Fruit fly (Drosophila melanogaster): Measurements from ENCODE around the gene Vps37B.

The Vps37B gene

DNA sequence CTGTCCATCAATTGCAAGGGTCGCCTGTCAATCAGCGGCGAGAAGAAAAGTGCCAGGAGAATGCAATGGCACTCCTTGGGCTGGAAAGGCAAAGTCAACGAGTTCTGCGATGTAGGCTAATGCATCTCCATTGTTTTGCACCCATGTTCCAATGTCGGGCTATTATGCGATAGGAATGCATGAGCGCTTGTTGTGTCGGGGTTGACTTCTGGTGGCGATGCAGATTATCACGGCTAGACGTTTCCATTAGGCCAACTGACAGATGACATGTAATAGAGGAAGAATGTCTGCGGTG lies 13.3 kb upstream of the Vps37B start:
- TF ChIP-seq EcR (GFP tag; optimal IDR thresholded peaks at IDR 0.05) (no peak), CG8478 (optimal IDR thresholded peaks at IDR 0.05) (no peak), Dll (optimal IDR thresholded peaks at IDR 0.05) (no peak), psq (optimal IDR thresholded peaks at IDR 0.05) (no peak), pan (optimal IDR thresholded peaks at IDR 0.05) (no peak)

DNA sequence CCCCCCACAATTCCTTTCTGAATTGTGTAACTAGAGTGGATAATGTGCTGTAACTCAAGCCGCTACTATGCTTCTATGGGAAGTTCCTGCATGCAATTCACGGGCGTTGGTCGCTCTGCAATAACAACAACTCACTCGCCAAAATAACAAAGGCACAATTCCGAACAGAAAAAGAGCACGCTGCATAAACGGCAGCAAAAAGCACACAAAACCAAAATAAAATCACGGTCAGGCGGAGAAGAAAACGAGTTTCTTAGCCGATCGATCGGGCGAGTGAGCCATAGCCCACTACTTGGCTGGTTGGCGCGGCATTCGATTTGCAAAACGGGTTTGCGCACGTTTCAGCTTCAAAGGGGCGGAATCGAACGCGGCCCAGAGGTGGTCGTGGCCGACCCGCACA lies 12.6 kb upstream of the Vps37B start:
- no peak for TF ChIP-seq CG8478 (optimal IDR thresholded peaks at IDR 0.05)
- no peak for TF ChIP-seq usp (GFP tag; optimal IDR thresholded peaks at IDR 0.05)
- no peak for TF ChIP-seq EcR (GFP tag; optimal IDR thresholded peaks at IDR 0.05)
- no peak for TF ChIP-seq pan (optimal IDR thresholded peaks at IDR 0.05)
- no peak for TF ChIP-seq psq (optimal IDR thresholded peaks at IDR 0.05)
- no peak for TF ChIP-seq Dll (optimal IDR thresholded peaks at IDR 0.05)

DNA sequence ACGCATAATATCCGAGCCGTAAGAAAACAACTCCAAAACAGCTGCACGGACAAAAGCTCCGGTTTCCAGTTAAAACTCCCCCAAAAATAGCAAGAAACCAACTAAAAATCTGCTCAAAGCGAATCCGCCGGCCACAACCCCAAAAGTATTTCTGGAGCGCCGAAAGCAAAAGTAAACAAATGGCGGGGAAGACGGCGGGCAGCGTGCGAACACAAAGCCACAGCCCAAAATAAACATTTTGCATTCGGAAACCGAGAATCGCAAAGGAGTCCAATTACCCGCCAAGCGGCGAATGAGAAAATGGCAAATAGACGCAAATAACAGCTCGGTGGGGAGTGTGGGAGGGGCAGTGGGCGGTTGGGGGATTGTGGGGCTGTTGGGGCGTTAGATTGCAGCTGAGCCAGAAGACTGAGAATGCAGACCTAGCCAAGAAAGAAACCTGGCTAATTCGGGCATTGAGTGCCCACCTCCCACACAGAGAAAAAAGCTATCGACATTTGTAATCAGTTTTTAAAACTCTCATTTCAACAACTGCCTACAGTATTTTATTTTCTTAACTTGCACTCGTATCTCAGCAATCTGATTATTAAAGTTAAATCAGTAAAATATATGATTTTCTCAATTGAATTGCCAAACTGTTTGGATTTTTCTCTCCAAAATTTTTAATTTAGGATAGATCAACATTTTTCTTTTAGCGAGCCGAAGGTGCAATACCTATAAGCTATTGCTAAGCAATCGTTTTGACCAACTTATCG lies 11.6 kb upstream of the Vps37B start:
- TF ChIP-seq CG8478 (optimal IDR thresholded peaks at IDR 0.05) (no peak), pan (optimal IDR thresholded peaks at IDR 0.05) (no peak), usp (GFP tag; optimal IDR thresholded peaks at IDR 0.05) (no peak), Dll (optimal IDR thresholded peaks at IDR 0.05) (no peak), EcR (GFP tag; optimal IDR thresholded peaks at IDR 0.05) (no peak), psq (optimal IDR thresholded peaks at IDR 0.05) (no peak)

- TF ChIP-seq pan (optimal IDR thresholded peaks at IDR 0.05) (no peak), usp (GFP tag; optimal IDR thresholded peaks at IDR 0.05) (no peak), psq (optimal IDR thresholded peaks at IDR 0.05) (no peak), CG8478 (optimal IDR thresholded peaks at IDR 0.05) (no peak), EcR (GFP tag; optimal IDR thresholded peaks at IDR 0.05) (peak in 1 of 2 experiments; percentile 30), Dll (optimal IDR thresholded peaks at IDR 0.05) (no peak)
Measured at dm6 chr3R:5215334-5216307, 10.3 kb upstream of the Vps37B start.

DNA sequence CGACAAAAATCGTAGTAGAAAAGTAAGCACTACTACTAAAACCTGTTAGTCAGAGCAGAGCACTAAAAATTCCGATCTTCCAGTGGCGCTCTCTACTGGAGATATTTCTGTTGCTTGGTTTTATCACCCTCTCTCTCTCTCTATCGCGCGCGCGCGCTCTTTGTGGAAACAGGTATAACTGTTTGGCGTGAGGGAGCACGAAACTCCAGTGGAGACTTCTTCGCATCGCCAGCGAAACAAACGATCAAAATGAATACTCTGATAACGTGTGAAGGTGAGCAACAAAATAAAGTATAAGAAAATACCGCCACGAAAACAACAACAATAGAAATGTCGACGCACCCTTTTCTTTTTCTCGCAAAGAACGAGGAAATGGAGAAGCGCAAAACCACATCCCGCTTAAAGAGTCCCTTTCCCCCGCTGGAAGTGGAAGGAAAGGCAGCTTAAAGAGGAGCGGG lies 9.6 kb upstream of the Vps37B start:
- TF ChIP-seq pan (optimal IDR thresholded peaks at IDR 0.05) (no peak), psq (optimal IDR thresholded peaks at IDR 0.05) (no peak), usp (GFP tag; optimal IDR thresholded peaks at IDR 0.05) (no peak), CG8478 (optimal IDR thresholded peaks at IDR 0.05) (no peak), EcR (GFP tag; optimal IDR thresholded peaks at IDR 0.05) (no peak), Dll (optimal IDR thresholded peaks at IDR 0.05) (no peak)

DNA sequence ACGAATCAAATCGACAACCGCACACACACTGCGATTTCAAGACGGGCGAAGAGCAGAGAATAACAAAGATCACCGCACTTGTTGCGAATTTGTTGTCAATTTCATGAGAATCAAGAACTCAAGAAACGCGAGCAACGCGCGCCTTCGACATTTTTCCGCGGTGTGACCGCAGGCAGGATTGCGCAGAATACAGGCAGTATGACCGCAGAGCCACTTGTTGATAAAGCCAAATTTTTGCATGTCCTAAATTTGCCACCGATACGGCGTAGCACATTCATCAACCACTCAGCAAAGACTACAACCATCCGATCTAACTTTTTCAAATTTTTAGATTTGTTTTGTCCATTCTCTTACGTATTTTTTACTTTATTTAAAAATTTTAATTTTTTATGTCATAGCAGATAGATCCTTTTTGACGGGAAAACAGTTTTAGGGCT lies 8.7 kb upstream of the Vps37B start, which contains the start of gene cno:
Gene cno, minus strand, starts transcription at position 179 of the 437 bp plus-strand sequence.
- TF ChIP-seq EcR (GFP tag; optimal IDR thresholded peaks at IDR 0.05), result no peak
- no peak for TF ChIP-seq pan (optimal IDR thresholded peaks at IDR 0.05)
- no peak for TF ChIP-seq usp (GFP tag; optimal IDR thresholded peaks at IDR 0.05)
- no peak for TF ChIP-seq CG8478 (optimal IDR thresholded peaks at IDR 0.05)
- no peak for TF ChIP-seq Dll (optimal IDR thresholded peaks at IDR 0.05)
- TF ChIP-seq psq (optimal IDR thresholded peaks at IDR 0.05), result no peak

DNA sequence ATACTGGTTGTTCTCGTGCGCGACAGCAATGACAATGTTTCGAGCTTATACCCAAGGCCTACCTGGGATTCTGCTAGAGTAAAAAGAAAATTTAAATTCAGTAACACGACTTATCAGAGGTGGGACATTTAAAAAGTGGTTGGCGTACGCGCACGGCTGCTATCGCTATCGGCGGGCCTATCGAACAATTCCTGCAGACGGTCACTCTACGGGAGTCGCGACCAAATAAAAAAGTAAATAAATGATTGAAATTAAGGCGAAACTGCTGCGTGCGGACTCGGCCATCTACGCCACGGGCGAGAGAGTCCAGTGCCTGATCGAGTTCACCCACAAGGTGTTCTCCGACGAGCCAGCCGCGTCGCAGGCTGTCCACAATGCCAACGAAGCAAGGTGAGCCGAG lies 6.5 kb upstream of the Vps37B start, which contains the start of the genes Prosbeta2R2 and CG1116:
Gene Prosbeta2R2, minus strand, starts transcription at position 63 of the 400 bp plus-strand sequence.
Gene CG1116, plus strand, starts transcription at position 192 of the 400 bp plus-strand sequence.
- TF ChIP-seq EcR (GFP tag; optimal IDR thresholded peaks at IDR 0.05) (no peak), pan (optimal IDR thresholded peaks at IDR 0.05) (no peak), psq (optimal IDR thresholded peaks at IDR 0.05) (no peak), CG8478 (optimal IDR thresholded peaks at IDR 0.05) (no peak), Dll (optimal IDR thresholded peaks at IDR 0.05) (no peak), usp (GFP tag; optimal IDR thresholded peaks at IDR 0.05) (no peak)

DNA sequence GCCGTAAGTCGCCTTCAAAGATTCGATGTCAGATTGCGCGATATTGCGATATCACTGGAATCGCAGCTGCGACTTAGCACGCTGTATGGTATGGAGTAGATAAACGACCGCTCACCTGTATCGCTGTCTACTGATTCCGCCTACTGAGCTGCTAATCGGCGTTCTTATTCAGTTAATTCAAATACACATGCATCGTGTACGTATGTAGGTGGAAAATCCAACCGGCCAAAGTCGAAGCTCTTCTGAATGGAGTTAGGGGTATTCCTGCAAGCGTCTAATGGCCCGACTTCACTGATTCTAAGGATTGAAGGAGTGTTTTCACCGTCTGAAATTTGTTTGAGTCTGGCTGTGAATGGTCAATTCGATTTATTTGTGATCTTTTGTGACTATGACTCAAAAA lies 2.8 kb upstream of the Vps37B start, which contains the start of gene CG2604:
Gene CG2604, minus strand, starts transcription at position 231 of the 400 bp plus-strand sequence.
- TF ChIP-seq Dll (optimal IDR thresholded peaks at IDR 0.05) (no peak), pan (optimal IDR thresholded peaks at IDR 0.05) (no peak), CG8478 (optimal IDR thresholded peaks at IDR 0.05) (no peak)

DNA sequence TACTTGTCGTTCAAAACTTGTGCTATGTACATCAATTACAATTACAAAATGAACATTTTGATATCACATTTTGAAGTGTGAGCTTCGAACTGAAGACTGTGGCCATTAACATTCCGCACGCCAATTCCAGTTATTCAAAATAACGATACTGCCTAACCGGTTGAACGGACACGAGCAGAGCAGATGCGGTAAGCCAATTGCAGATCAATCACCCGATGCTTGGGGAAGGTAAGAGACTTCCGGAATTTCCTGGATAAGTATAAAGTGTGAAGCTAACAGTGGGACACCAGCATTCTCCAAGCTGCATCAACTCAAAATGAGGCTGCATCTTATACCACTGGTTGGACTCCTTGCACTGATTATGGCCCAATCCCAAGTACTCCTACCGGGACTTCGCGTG lies 2.1 kb upstream of the Vps37B start, which contains the start of gene CG14664:
Gene CG14664, plus strand, starts transcription at position 301 of the 400 bp plus-strand sequence.
- no peak for TF ChIP-seq usp (GFP tag; optimal IDR thresholded peaks at IDR 0.05)
- no peak for TF ChIP-seq EcR (GFP tag; optimal IDR thresholded peaks at IDR 0.05)
- TF ChIP-seq Dll (optimal IDR thresholded peaks at IDR 0.05), result no peak
- TF ChIP-seq psq (optimal IDR thresholded peaks at IDR 0.05), result no peak
- TF ChIP-seq CG8478 (optimal IDR thresholded peaks at IDR 0.05), result no peak
- TF ChIP-seq pan (optimal IDR thresholded peaks at IDR 0.05), result no peak

DNA sequence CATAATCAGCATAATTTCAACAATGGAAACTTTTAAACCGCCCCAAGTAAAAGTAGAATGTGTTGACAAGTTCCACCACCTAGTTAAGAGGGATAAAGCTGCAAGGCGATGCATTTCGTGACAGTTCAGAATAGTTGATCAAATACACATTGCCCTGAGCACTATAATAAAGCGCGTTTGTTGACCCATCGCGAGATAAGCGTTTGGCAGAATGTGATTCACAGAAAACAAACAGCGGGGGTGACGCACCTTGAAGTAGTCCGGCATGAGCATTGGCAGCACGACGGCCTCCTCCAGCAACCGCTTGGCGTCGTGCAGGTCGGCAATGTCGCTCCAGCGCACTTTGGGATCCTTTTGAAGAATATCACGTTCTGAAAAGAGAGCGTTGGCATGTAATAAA lies 3.5 kb downstream of the Vps37B start:
- TF ChIP-seq usp (GFP tag; optimal IDR thresholded peaks at IDR 0.05) (no peak), CG8478 (optimal IDR thresholded peaks at IDR 0.05) (no peak), pan (optimal IDR thresholded peaks at IDR 0.05) (no peak), Dll (optimal IDR thresholded peaks at IDR 0.05) (no peak), EcR (GFP tag; optimal IDR thresholded peaks at IDR 0.05) (no peak), psq (optimal IDR thresholded peaks at IDR 0.05) (no peak)

DNA sequence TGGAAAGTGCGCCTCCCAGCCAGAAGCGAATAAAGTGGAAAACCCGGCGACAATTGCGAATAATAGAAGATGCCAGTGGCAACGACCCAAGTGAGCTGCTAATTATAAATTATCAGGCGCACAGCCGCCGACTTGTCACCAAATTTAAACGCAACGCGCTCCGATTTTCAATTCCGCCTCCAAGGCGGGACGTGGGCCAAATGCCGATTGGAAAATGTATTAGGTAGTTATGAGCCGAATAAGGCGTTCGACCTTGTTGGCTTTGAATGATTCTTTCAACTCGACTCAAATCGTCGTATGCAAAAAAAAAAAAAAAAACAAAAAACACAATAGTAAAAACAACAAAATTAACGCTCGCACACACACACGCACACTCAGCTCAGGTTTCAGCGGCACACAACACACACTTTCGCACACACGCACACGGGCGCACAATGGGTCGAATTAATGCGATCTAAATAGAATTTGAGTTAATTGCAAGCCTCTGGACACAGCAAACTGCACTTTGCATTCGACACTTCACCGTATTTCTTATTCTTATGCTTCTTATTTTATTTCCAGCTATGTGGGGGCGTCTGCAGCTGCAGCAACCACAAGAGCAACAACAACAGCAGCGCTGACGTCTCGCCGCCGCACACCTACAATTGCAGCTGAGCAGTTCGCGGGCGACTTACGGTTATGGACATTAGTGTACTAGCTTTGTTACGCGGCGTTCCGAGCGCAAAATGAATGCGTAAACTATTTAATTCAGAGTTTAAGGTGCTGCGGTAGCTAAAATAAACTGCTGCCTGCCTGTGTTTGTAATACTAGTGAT lies 5.6 kb downstream of the Vps37B start:
- TF ChIP-seq CG8478 (optimal IDR thresholded peaks at IDR 0.05), result no peak
- no peak for TF ChIP-seq pan (optimal IDR thresholded peaks at IDR 0.05)
- TF ChIP-seq Dll (optimal IDR thresholded peaks at IDR 0.05), result no peak
- no peak for TF ChIP-seq EcR (GFP tag; optimal IDR thresholded peaks at IDR 0.05)
- TF ChIP-seq usp (GFP tag; optimal IDR thresholded peaks at IDR 0.05), result no peak
- TF ChIP-seq psq (optimal IDR thresholded peaks at IDR 0.05), result no peak

All from whole organism.